Worm (Caenorhabditis elegans) whole organism, late embryonic: ENCODE data around the gene cyk-1.

Experiments used
- ahr-1 ChIP-seq: sonication (generic microtip); optimal IDR thresholded peaks from 2 replicates; lab custom pipeline; 2016; ENCODE audit warnings: missing genetic modification characterization, missing compliant biosample characterization
- ama-1 ChIP-seq: fragments of 150-350 bp; optimal IDR thresholded peaks from 2 replicates; lab custom pipeline; 2014
- ceh-19 ChIP-seq: fragments of 200-800 bp; sonication (Bioruptor generic); optimal IDR thresholded peaks from 2 replicates; lab custom pipeline; 2018; ENCODE audit warnings: mild to moderate bottlenecking, missing genetic modification characterization, missing compliant biosample characterization
- ceh-9 ChIP-seq: sonication (generic microtip); optimal IDR thresholded peaks from 2 replicates; lab custom pipeline; 2016; ENCODE audit warnings: mild to moderate bottlenecking, missing genetic modification characterization, inconsistent platforms, missing compliant biosample characterization
- elt-4 ChIP-seq: sonication (generic microtip); optimal IDR thresholded peaks from 2 replicates; lab custom pipeline; 2016; ENCODE audit warnings: missing genetic modification characterization, missing compliant biosample characterization
- nfya-1 ChIP-seq: sonication (generic microtip); optimal IDR thresholded peaks from 2 replicates; lab custom pipeline; 2017; ENCODE audit warnings: missing genetic modification characterization, mild to moderate bottlenecking, missing compliant biosample characterization, antibody characterized with exemption, moderate library complexity
- pax-1 ChIP-seq: fragments of 150-350 bp; optimal IDR thresholded peaks from 2 replicates; lab custom pipeline; 2014; ENCODE audit warnings: missing biosample characterization, missing genetic modification characterization
- pha-2 ChIP-seq: sonication (generic microtip); optimal IDR thresholded peaks from 2 replicates; lab custom pipeline; 2017; ENCODE audit warnings: mild to moderate bottlenecking, missing genetic modification characterization, missing compliant biosample characterization
- pqm-1 ChIP-seq: sonication (generic microtip); optimal IDR thresholded peaks from 2 replicates; lab custom pipeline; 2016; ENCODE audit warnings: missing genetic modification characterization, missing compliant biosample characterization
- sox-4 ChIP-seq: sonication (generic microtip); optimal IDR thresholded peaks from 2 replicates; lab custom pipeline; 2017; ENCODE audit warnings: mild to moderate bottlenecking, missing genetic modification characterization, inconsistent platforms, missing compliant biosample characterization
- tbx-7 ChIP-seq: sonication (generic microtip); optimal IDR thresholded peaks from 2 replicates; lab custom pipeline; 2016; ENCODE audit warnings: missing genotype, missing genetic modification characterization, missing compliant biosample characterization
- unc-42 ChIP-seq: sonication (generic microtip); optimal IDR thresholded peaks from 2 replicates; lab custom pipeline; 2016; ENCODE audit warnings: missing genotype, missing genetic modification characterization, missing compliant biosample characterization
- unc-86 ChIP-seq: sonication (generic microtip); optimal IDR thresholded peaks from 2 replicates; lab custom pipeline; 2016; ENCODE audit warnings: missing genetic modification characterization, missing compliant biosample characterization

DNA sequence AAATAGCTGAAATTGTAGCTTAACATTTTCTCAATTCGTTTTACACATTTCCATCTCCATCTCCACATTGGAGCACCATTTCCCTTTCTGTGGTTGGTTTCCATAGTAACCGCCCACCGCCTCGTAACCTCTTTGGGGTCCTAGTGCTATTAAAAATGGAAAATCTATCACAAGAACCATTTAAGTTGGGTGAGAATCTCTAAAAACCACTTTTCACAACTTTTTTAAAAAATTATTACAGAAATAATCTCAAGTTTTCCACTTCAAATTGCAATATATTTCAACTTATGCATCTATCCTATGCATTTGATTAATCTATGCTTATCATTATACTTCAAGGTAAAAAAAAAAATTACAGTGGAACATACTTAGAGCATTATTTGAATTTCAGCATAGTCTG is 41.0 kb upstream of the cyk-1 start, which contains the start of gene tmem-17:
- TF ChIP-seq tbx-7 (tag; lab: Kevin White, UChicago) (no peak), ama-1 (lab: Kevin White, UChicago) (no peak), nfya-1 (tag; lab: Kevin White, UChicago) (no peak), ceh-9 (tag; lab: Kevin White, UChicago) (no peak), pqm-1 (tag; lab: Kevin White, UChicago) (no peak), sox-4 (tag; lab: Kevin White, UChicago) (no peak), unc-86 (tag; lab: Kevin White, UChicago) (no peak), pax-1 (tag; lab: Kevin White, UChicago) (no peak), ahr-1 (no peak), unc-42 (tag; lab: Kevin White, UChicago) (no peak), ceh-19 (no peak), elt-4 (tag; lab: Kevin White, UChicago) (no peak), pha-2 (no peak)
